Worm (Caenorhabditis elegans): Measurements from ENCODE around the gene R05G9.3.

DNA sequence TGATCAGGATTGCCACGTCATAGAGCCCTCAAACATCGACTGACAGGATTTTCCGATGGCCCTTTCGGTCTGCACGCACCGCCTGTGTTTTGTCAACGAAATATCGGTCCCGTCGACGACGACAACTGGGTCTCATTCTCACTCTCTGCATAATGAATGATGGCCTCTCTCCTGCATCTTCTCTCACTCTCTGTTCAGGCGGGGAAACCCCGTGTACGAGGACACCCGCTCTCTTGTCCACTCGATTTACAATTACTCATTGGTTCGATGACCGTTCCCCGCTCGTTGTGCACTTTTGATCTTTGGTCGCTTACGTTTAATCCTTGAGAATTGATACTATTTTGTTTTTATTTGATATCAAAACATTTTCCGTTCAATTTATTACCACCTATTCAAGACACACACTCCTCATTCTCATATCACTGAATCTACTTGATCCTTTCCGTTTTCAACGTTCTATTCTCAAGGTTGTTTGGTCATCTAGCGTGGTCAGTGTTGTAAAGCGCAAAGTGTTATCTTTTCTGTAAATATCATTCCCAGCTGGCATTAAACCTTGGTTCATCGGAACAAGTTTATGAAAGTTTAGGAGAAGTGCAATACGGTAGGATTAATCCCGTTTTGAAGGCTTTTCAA is 21.4 kb upstream of the R05G9.3 start:
- TF ChIP-seq ceh-88 (GFP tag; IDR thresholded peaks at IDR 0.05) (no peak), nhr-85 (tag) (peak; percentile 82), lin-15B (tag; optimal IDR thresholded peaks at IDR 0.05) (no peak), aly-2 (tag; optimal IDR thresholded peaks at IDR 0.05) (no peak), ama-1 (optimal IDR thresholded peaks at IDR 0.05) (no peak), snpc-4 (tag; optimal IDR thresholded peaks at IDR 0.05) (no peak), mep-1 (tag; optimal IDR thresholded peaks at IDR 0.05) (no peak), nhr-20 (tag; optimal IDR thresholded peaks at IDR 0.05) (peak; percentile 13)

Data from whole organism, L1 larva.